Worm (Caenorhabditis elegans) whole organism, late embryonic: Measurements from ENCODE around the gene B0272.3.

ENCODE experiments used
- F13H6.1 ChIP-seq: sonication (generic microtip); optimal IDR thresholded peaks from 2 replicates; lab custom pipeline; 2016; ENCODE audit warnings: missing genetic modification characterization, missing compliant biosample characterization
- K09A11.1 ChIP-seq: sonication (generic microtip); optimal IDR thresholded peaks from 2 replicates; lab custom pipeline; 2017; ENCODE audit warnings: antibody characterized with exemption, mild to moderate bottlenecking, missing genetic modification characterization, missing compliant biosample characterization; ENCODE audit not compliant: insufficient read depth
- ama-1 ChIP-seq: fragments of 150-350 bp; optimal IDR thresholded peaks from 2 replicates; lab custom pipeline; 2014
- ceh-22 ChIP-seq: sonication (generic microtip); optimal IDR thresholded peaks from 2 replicates; lab custom pipeline; 2017; ENCODE audit warnings: missing biosample characterization, missing genetic modification characterization
- hlh-15 ChIP-seq: sonication (generic microtip); optimal IDR thresholded peaks from 2 replicates; lab custom pipeline; 2016; ENCODE audit warnings: missing genetic modification characterization, missing compliant biosample characterization
- lin-11 ChIP-seq: fragments of 200-800 bp; sonication (Bioruptor generic); optimal IDR thresholded peaks from 2 replicates; lab custom pipeline; 2018; ENCODE audit warnings: mild to moderate bottlenecking, missing genetic modification characterization, missing compliant biosample characterization
- tbx-2 ChIP-seq: sonication (generic microtip); optimal IDR thresholded peaks from 2 replicates; lab custom pipeline; 2016; ENCODE audit warnings: missing genetic modification characterization, missing compliant biosample characterization
- ttx-3 ChIP-seq: sonication (generic microtip); optimal IDR thresholded peaks from 2 replicates; lab custom pipeline; 2016; ENCODE audit warnings: missing genetic modification reagents, missing genetic modification characterization, missing compliant biosample characterization
- unc-42 ChIP-seq: sonication (generic microtip); optimal IDR thresholded peaks from 2 replicates; lab custom pipeline; 2016; ENCODE audit warnings: missing genotype, missing genetic modification characterization, missing compliant biosample characterization
- unc-55 ChIP-seq: sonication (generic microtip); optimal IDR thresholded peaks from 2 replicates; lab custom pipeline; 2017; ENCODE audit warnings: missing biosample characterization, missing genetic modification reagents, missing genetic modification characterization

DNA sequence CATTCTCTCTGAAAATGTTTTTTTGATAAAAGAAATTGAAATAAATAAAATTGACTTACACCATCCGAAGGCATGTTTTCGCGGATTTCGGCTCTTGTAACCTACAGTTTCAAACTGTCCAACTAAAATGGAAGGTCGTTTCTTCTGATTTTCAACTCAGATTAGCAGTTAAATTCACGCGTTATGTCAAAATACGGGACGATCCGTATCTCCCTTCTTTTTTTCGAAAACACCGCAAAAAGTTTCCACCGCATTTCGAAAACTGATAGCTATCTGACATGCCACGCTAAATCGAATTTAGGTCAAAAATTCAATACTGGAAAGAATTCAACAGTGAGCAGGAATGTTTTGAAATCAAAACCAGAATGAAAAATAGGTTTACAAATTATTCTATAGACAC, 26.9 kb downstream of the B0272.3 start, which contains the start of gene tba-8:
- TF ChIP-seq F13H6.1 (tag; lab: Kevin White, UChicago) (no peak), K09A11.1 (no peak), tbx-2 (no peak), ceh-22 (tag; lab: Kevin White, UChicago) (no peak), unc-42 (tag; lab: Kevin White, UChicago) (no peak), hlh-15 (tag; lab: Kevin White, UChicago) (no peak), ama-1 (lab: Kevin White, UChicago) (no peak), ttx-3 (tag; lab: Kevin White, UChicago) (no peak), unc-55 (GFP tag; lab: Kevin White, UChicago) (no peak), lin-11 (tag; lab: Kevin White, UChicago) (no peak)
